Worm (Caenorhabditis elegans) whole organism, young adult: Measurements from ENCODE around the gene F37A4.5.

Experiments used
- F23B12.7 ChIP-seq: sonication (generic microtip); optimal IDR thresholded peaks from 2 replicates; lab custom pipeline; 2017; ENCODE audit warnings: missing genetic modification characterization, mild to moderate bottlenecking, missing compliant biosample characterization, antibody characterized with exemption, moderate library complexity; ENCODE audit not compliant: insufficient read depth
- cebp-1 ChIP-seq, 2 experiments: fragments of 200-800 bp in 1 of 2; sonication (Bioruptor generic) in 1 of 2; sonication (generic microtip) in 1 of 2; IDR thresholded peaks in 1 of 2; optimal IDR thresholded peaks in 1 of 2; 2 replicates each; pipeline versions ENCODE4 v1.3.6 to Lab custom; 2017 to 2022; ENCODE audit warnings: missing compliant biosample characterization in 2 of 2, missing genetic modification characterization in 2 of 2, mild to moderate bottlenecking in 1 of 2, missing genetic modification reagents in 1 of 2, moderate library complexity in 1 of 2

ce11 chrIII:6730185-6730850, 18.6 kb downstream of the F37A4.5 start, which contains the start of the genes Y102E9.5 and odr-4:
- TF ChIP-seq cebp-1 (GFP tag; IDR thresholded peaks at IDR 0.05; lab: Robert Waterston, UW), result no peak
- no peak for TF ChIP-seq cebp-1 (tag; optimal IDR thresholded peaks at IDR 0.05; lab: Kevin White, UChicago)
- no peak for TF ChIP-seq F23B12.7 (tag; lab: Kevin White, UChicago)
